Fruit fly (Drosophila melanogaster) S2 (cell line): ENCODE measurements around the gene CG10996.

Experiments
- CG8478 ChIP-seq: fragments of >200 bp; optimal IDR thresholded peaks from 2 replicates; lab custom pipeline; 2018
- CTCF ChIP-seq, 2 experiments: fragments of >200 bp; optimal IDR thresholded peaks; 2 replicates each; lab custom pipeline; 2018

dm6 chrX:13752543-13753046, 44.8 kb downstream of the CG10996 start:
- TF ChIP-seq CG8478 (lab: Kevin White, UChicago) (no peak), CTCF (optimal IDR thresholded peaks at IDR 0.05; lab: Kevin White, UChicago) (no peak)
